Worm (Caenorhabditis elegans): ENCODE results near the gene F41C3.1.

The F41C3.1 gene

DNA sequence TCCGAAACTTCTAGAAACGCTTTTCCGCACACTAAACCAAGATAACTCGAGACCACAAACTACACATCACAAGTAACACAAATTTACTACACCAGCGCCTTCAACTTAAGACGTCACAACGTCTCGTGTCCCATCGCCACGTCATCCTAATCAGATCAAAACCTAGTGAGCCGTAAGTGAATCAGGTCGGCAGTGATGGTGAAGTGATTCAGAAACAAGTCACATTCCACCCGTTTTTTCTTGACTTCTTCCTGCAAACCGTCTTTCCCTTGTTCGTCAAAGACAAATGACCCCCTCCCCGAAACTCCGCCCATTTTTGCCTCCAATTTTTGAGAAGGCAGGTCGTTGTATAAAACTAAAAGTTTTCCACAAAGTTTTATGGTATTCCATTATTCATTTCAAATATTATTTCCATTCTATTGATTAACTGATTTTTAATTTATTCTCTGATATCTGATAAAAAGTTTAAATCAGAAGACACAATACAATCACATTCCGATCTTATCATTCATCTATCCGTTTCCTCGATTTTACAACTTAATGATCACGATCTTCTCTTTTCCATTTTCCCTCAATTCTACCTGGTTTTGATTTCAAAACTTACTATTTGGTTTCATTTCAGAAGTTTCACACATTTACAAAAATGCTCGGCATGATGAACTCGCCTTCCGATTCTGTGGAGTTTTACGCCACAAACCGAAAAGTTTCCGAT, 10.6 kb downstream of the F41C3.1 start, which contains the start of gene F26G1.2:
Gene F26G1.2 (plus strand): TSS at position 508 of the 712 bp plus-strand sequence.
- no peak for TF ChIP-seq ceh-30 (tag; optimal IDR thresholded peaks at IDR 0.05)
- TF ChIP-seq pat-9 (tag; optimal IDR thresholded peaks at IDR 0.05) = no peak
- no peak for TF ChIP-seq lin-11 (tag; optimal IDR thresholded peaks at IDR 0.05)
- TF ChIP-seq pros-1 (tag; optimal IDR thresholded peaks at IDR 0.05) = no peak
- TF ChIP-seq pha-2 (tag; optimal IDR thresholded peaks at IDR 0.05) = no peak
- TF ChIP-seq ets-4 (tag; optimal IDR thresholded peaks at IDR 0.05) = no peak
- no peak for TF ChIP-seq Y22D7AL.16 (tag; optimal IDR thresholded peaks at IDR 0.05)
- TF ChIP-seq pax-1 (tag; optimal IDR thresholded peaks at IDR 0.05) = no peak
- no peak for TF ChIP-seq K09A11.1 (tag; optimal IDR thresholded peaks at IDR 0.05; ENCODE audit: insufficient read depth)
- TF ChIP-seq K02D7.2 (tag; optimal IDR thresholded peaks at IDR 0.05) = no peak
- no peak for TF ChIP-seq elt-2 (tag; optimal IDR thresholded peaks at IDR 0.05)
- TF ChIP-seq nhr-232 (tag; optimal IDR thresholded peaks at IDR 0.05) = no peak
- no peak for TF ChIP-seq odd-2 (tag; optimal IDR thresholded peaks at IDR 0.05)
- no peak for TF ChIP-seq T23F11.4 (GFP tag; optimal IDR thresholded peaks at IDR 0.05)

ce11 chrII:4766284-4766683, 14.2 kb downstream of the F41C3.1 start, which contains the start of gene ttm-2:
TSS of gene ttm-2 (minus strand) at chrII:4766384.
- TF ChIP-seq nfya-1 (tag; optimal IDR thresholded peaks at IDR 0.05) (no peak), fax-1 (tag; optimal IDR thresholded peaks at IDR 0.05) (no peak), unc-42 (tag; optimal IDR thresholded peaks at IDR 0.05) (no peak), elt-4 (tag; optimal IDR thresholded peaks at IDR 0.05) (no peak), ceh-6 (GFP tag; optimal IDR thresholded peaks at IDR 0.05) (no peak), mec-3 (tag; optimal IDR thresholded peaks at IDR 0.05; ENCODE audit: borderline replicate concordance) (no peak), F13H6.1 (tag; optimal IDR thresholded peaks at IDR 0.05) (no peak), syd-9 (tag; optimal IDR thresholded peaks at IDR 0.05) (no peak), pat-9 (tag; optimal IDR thresholded peaks at IDR 0.05) (no peak), fkh-6 (tag; optimal IDR thresholded peaks at IDR 0.05) (no peak), hlh-8 (tag; optimal IDR thresholded peaks at IDR 0.05) (no peak), hlh-30 (tag; optimal IDR thresholded peaks at IDR 0.05; ENCODE audit: insufficient read depth) (no peak), ceh-30 (tag; optimal IDR thresholded peaks at IDR 0.05) (no peak), ceh-24 (tag; optimal IDR thresholded peaks at IDR 0.05) (no peak), unc-86 (tag; optimal IDR thresholded peaks at IDR 0.05) (no peak), zip-5 (tag; optimal IDR thresholded peaks at IDR 0.05) (no peak)

- TF ChIP-seq ceh-6 (GFP tag; optimal IDR thresholded peaks at IDR 0.05) (no peak), che-1 (tag; optimal IDR thresholded peaks at IDR 0.05) (no peak), nfya-1 (tag; optimal IDR thresholded peaks at IDR 0.05) (no peak), pha-4 (tag; optimal IDR thresholded peaks at IDR 0.05) (no peak), eyg-1 (tag; optimal IDR thresholded peaks at IDR 0.05) (no peak), ahr-1 (tag; optimal IDR thresholded peaks at IDR 0.05) (no peak), ceh-48 (tag; optimal IDR thresholded peaks at IDR 0.05) (no peak), elt-4 (tag; optimal IDR thresholded peaks at IDR 0.05) (no peak), unc-86 (tag; optimal IDR thresholded peaks at IDR 0.05) (no peak), ceh-34 (tag; optimal IDR thresholded peaks at IDR 0.05) (no peak), F13H6.1 (tag; optimal IDR thresholded peaks at IDR 0.05) (no peak), ceh-45 (GFP tag; IDR thresholded peaks at IDR 0.05) (no peak), mec-3 (tag; optimal IDR thresholded peaks at IDR 0.05; ENCODE audit: borderline replicate concordance) (no peak), ceh-31 (tag; optimal IDR thresholded peaks at IDR 0.05) (no peak), ceh-24 (tag; optimal IDR thresholded peaks at IDR 0.05) (no peak), rnt-1 (tag; optimal IDR thresholded peaks at IDR 0.05) (no peak), pat-9 (tag; optimal IDR thresholded peaks at IDR 0.05) (no peak)
Measured at ce11 chrII:4767612-4768011, 15.5 kb downstream of the F41C3.1 start.
